Fruit fly (Drosophila melanogaster): ENCODE results near the gene CG15571.

The CG15571 gene

dm6 chrX:4262661-4263060, 45.5 kb upstream of the CG15571 start (continued):
- TF ChIP-seq pan (optimal IDR thresholded peaks at IDR 0.05) (no peak), pan (GFP tag; optimal IDR thresholded peaks at IDR 0.05 in 1 of 2, IDR thresholded peaks at IDR 0.05 in 1 of 2) (peak in 1 of 2 experiments; percentile 30), Atf6 (GFP tag; IDR thresholded peaks at IDR 0.05) (0 out of 2 replicates have a peak, but pooled peaks have one; percentile 41), Abd-B (GFP tag; optimal IDR thresholded peaks at IDR 0.05) (peak; percentile 26), E2f2 (GFP tag; IDR thresholded peaks at IDR 0.05) (peak; percentile 14; the same call in 1 of the 2 replicates), CG15011 (GFP tag; optimal IDR thresholded peaks at IDR 0.05) (no peak), tgo (GFP tag; IDR thresholded peaks at IDR 0.05) (peak; percentile 51; the same call in 2 of the 3 replicates), CG13775 (GFP tag; optimal IDR thresholded peaks at IDR 0.05) (peak; percentile 19), knrl (GFP tag; IDR thresholded peaks at IDR 0.05; ENCODE audit: partially characterized antibody) (no peak), CG16863 (GFP tag; optimal IDR thresholded peaks at IDR 0.05) (peak; percentile 7), lilli (GFP tag; optimal IDR thresholded peaks at IDR 0.05) (peak; percentile 36), cwo (GFP tag; optimal IDR thresholded peaks at IDR 0.05) (peak; percentile 57), Gsc (GFP tag; IDR thresholded peaks at IDR 0.05) (no peak), D (optimal IDR thresholded peaks at IDR 0.05) (no peak), D (GFP tag; optimal IDR thresholded peaks at IDR 0.05) (peak; percentile 37), Ssrp (tag; optimal IDR thresholded peaks at IDR 0.05) (peak; percentile 16), dpn (GFP tag; optimal IDR thresholded peaks at IDR 0.05) (peak; percentile 35 to 51), CG17186 (GFP tag; optimal IDR thresholded peaks at IDR 0.05) (no peak), PHDP (tag; optimal IDR thresholded peaks at IDR 0.05) (peak; percentile 47), D19A (tag; optimal IDR thresholded peaks at IDR 0.05) (peak; percentile 22), schlank (tag; optimal IDR thresholded peaks at IDR 0.05) (peak; percentile 39), CG17802 (tag; optimal IDR thresholded peaks at IDR 0.05) (no peak), CG11504 (tag; optimal IDR thresholded peaks at IDR 0.05) (peak; percentile 66), chif (GFP tag; optimal IDR thresholded peaks at IDR 0.05) (peak in 1 of 2 experiments; percentile 47), Optix (GFP tag; IDR thresholded peaks at IDR 0.05) (peak; percentile 22; the same call in 1 of the 3 replicates), CG6175 (GFP tag; IDR thresholded peaks at IDR 0.05) (0 out of 3 replicates have a peak, but pooled peaks have one; percentile 27), NK7.1 (GFP tag; optimal IDR thresholded peaks at IDR 0.05) (no peak), Atf-2 (GFP tag; optimal IDR thresholded peaks at IDR 0.05) (peak; percentile 1), kni (GFP tag; optimal IDR thresholded peaks at IDR 0.05) (no peak), CoRest (tag; optimal IDR thresholded peaks at IDR 0.05) (peak; percentile 55), nmo (GFP tag; optimal IDR thresholded peaks at IDR 0.05) (peak; percentile 52), Ets65A (GFP tag) (peak; percentile 95), cas (GFP tag; IDR thresholded peaks at IDR 0.05) (no peak), CG12391 (tag; optimal IDR thresholded peaks at IDR 0.05) (peak; percentile 41), CG17361 (GFP tag; IDR thresholded peaks at IDR 0.05) (peak; percentile 40; the same call in 1 of the 3 replicates), cg (GFP tag; optimal IDR thresholded peaks at IDR 0.05) (no peak), CG15269 (tag; optimal IDR thresholded peaks at IDR 0.05) (peak; percentile 53), CG32532 (GFP tag; IDR thresholded peaks at IDR 0.05) (peak; percentile 54; the same call in 1 of the 2 replicates), danr (GFP tag; IDR thresholded peaks at IDR 0.05) (0 out of 2 replicates have a peak, but pooled peaks have one; percentile 7), HmgZ (tag; optimal IDR thresholded peaks at IDR 0.05) (peak; percentile 37), dysf (GFP tag; IDR thresholded peaks at IDR 0.05) (peak; percentile 64), pb (GFP tag; optimal IDR thresholded peaks at IDR 0.05) (peak; percentile 5), CG10267 (tag; optimal IDR thresholded peaks at IDR 0.05) (peak; percentile 16), chn (GFP tag; optimal IDR thresholded peaks at IDR 0.05) (peak; percentile 9), CG14710 (tag; optimal IDR thresholded peaks at IDR 0.05) (peak; percentile 10), CG12942 (GFP tag; optimal IDR thresholded peaks at IDR 0.05) (peak; percentile 9), Meics (GFP tag; optimal IDR thresholded peaks at IDR 0.05) (peak; percentile 65), CG1233 (GFP tag; optimal IDR thresholded peaks at IDR 0.05) (peak; percentile 22), Taf1 (GFP tag; IDR thresholded peaks at IDR 0.05) (no peak; the same call in 1 of the 2 replicates), dan (GFP tag; IDR thresholded peaks at IDR 0.05) (no peak), CG10979 (tag; optimal IDR thresholded peaks at IDR 0.05) (peak; percentile 46)

Measured in whole organism, embryonic.